Worm (Caenorhabditis elegans): Measurements from ENCODE around the gene K02D10.4.

- no peak for TF ChIP-seq nhr-237 (tag; optimal IDR thresholded peaks at IDR 0.05)
- TF ChIP-seq ama-1 (optimal IDR thresholded peaks at IDR 0.05): no peak
- no peak for TF ChIP-seq unc-39 (tag; optimal IDR thresholded peaks at IDR 0.05)
- no peak for TF ChIP-seq unc-62 (GFP tag; optimal IDR thresholded peaks at IDR 0.05)
- no peak for TF ChIP-seq C34F6.9 (tag; optimal IDR thresholded peaks at IDR 0.05)
- no peak for TF ChIP-seq egl-27 (tag; optimal IDR thresholded peaks at IDR 0.05)
- TF ChIP-seq elt-3 (tag; optimal IDR thresholded peaks at IDR 0.05): no peak
- TF ChIP-seq blmp-1 (tag; optimal IDR thresholded peaks at IDR 0.05; ENCODE audit: insufficient read depth): peak; percentile 28
- peak in 1 of 2 experiments; percentile 33 for TF ChIP-seq mdl-1 (tag; optimal IDR thresholded peaks at IDR 0.05)
- TF ChIP-seq lin-39 (tag; optimal IDR thresholded peaks at IDR 0.05): no peak
- TF ChIP-seq nhr-12 (tag; optimal IDR thresholded peaks at IDR 0.05): no peak
Measured at ce11 chrIII:8731973-8732372, 47.8 kb downstream of the K02D10.4 start.
